Worm (Caenorhabditis elegans) whole organism, young adult: ENCODE data around the gene adt-2.

Source experiments
- D2030.7 ChIP-seq: fragments of 200-800 bp; sonication (Bioruptor generic); IDR thresholded peaks from 2 replicates; pipeline ENCODE4 v1.3.6; 2022; ENCODE audit warnings: missing genetic modification reagents, missing genetic modification characterization, missing compliant biosample characterization
- F57A8.1 ChIP-seq: fragments of 200-800 bp; sonication (Bioruptor generic); optimal IDR thresholded peaks from 2 replicates; lab custom pipeline; 2018; ENCODE audit warnings: mild to moderate bottlenecking, missing genetic modification characterization, moderate library complexity, missing compliant biosample characterization
- akir-1 ChIP-seq: fragments of 200-800 bp; sonication (Bioruptor generic); optimal IDR thresholded peaks from 2 replicates; lab custom pipeline; 2018; ENCODE audit warnings: mild to moderate bottlenecking, missing genetic modification characterization, moderate library complexity, missing compliant biosample characterization
- lin-54 ChIP-seq: fragments of 200-800 bp; sonication (Bioruptor generic); optimal IDR thresholded peaks from 2 replicates; lab custom pipeline; 2018; ENCODE audit warnings: mild to moderate bottlenecking, missing genetic modification characterization, missing compliant biosample characterization

- TF ChIP-seq F57A8.1 (GFP tag; lab: Kevin White, UChicago): no peak
- no peak for TF ChIP-seq D2030.7 (GFP tag; lab: Robert Waterston, UW)
- no peak for TF ChIP-seq akir-1 (GFP tag; lab: Kevin White, UChicago)
- no peak for TF ChIP-seq lin-54
These were observed 3.8 kb upstream of the adt-2 start for ce11 chrX:7582223-7582622.
